Fruit fly (Drosophila melanogaster): Measurements from ENCODE around the gene CG7156.

dm6 chr3R:18228713-18229222, 13.2 kb downstream of the CG7156 start:
- TF ChIP-seq CG15336 (GFP tag; IDR thresholded peaks at IDR 0.05) (no peak), CG10631 (GFP tag; optimal IDR thresholded peaks at IDR 0.05) (no peak), Blimp-1 (GFP tag; optimal IDR thresholded peaks at IDR 0.05) (no peak), Eip75B (GFP tag; optimal IDR thresholded peaks at IDR 0.05) (no peak), fd85E (GFP tag; optimal IDR thresholded peaks at IDR 0.05) (no peak), Hr39 (GFP tag; optimal IDR thresholded peaks at IDR 0.05) (no peak), Hr4 (GFP tag; optimal IDR thresholded peaks at IDR 0.05) (no peak), CG1621 (tag; optimal IDR thresholded peaks at IDR 0.05) (no peak), vri (GFP tag; optimal IDR thresholded peaks at IDR 0.05) (no peak), achi (GFP tag; optimal IDR thresholded peaks at IDR 0.05) (no peak), CG8119 (GFP tag; IDR thresholded peaks at IDR 0.05) (no peak)
